Worm (Caenorhabditis elegans): Measurements from ENCODE around the gene rpn-6.1.

Gene rpn-6.1

ce11 chrIII:6979584-6979983 lies 17.8 kb upstream of the rpn-6.1 start, which contains the start of gene ceh-20:
Gene ceh-20 (plus strand): TSS chrIII:6979884.
- no peak for TF ChIP-seq elt-1 (tag; optimal IDR thresholded peaks at IDR 0.05)
- no peak for TF ChIP-seq nhr-23 (tag; optimal IDR thresholded peaks at IDR 0.05)
- no peak for TF ChIP-seq nhr-11 (tag; optimal IDR thresholded peaks at IDR 0.05)
- no peak for TF ChIP-seq aly-2 (tag; optimal IDR thresholded peaks at IDR 0.05)
- TF ChIP-seq zag-1 (tag; optimal IDR thresholded peaks at IDR 0.05), result no peak
- TF ChIP-seq nhr-12 (tag; optimal IDR thresholded peaks at IDR 0.05), result no peak
- TF ChIP-seq egl-5 (tag; optimal IDR thresholded peaks at IDR 0.05), result no peak
- no peak for TF ChIP-seq ZK546.5 (tag; optimal IDR thresholded peaks at IDR 0.05)
- TF ChIP-seq fkh-2 (tag; optimal IDR thresholded peaks at IDR 0.05), result no peak
- TF ChIP-seq ztf-11 (tag; optimal IDR thresholded peaks at IDR 0.05), result no peak
- TF ChIP-seq daf-12 (tag; optimal IDR thresholded peaks at IDR 0.05), result no peak
- TF ChIP-seq nhr-25 (tag; optimal IDR thresholded peaks at IDR 0.05), result no peak
- TF ChIP-seq pha-4 (tag; optimal IDR thresholded peaks at IDR 0.05), result no peak

- no peak for TF ChIP-seq aly-2 (tag; optimal IDR thresholded peaks at IDR 0.05)
- no peak for TF ChIP-seq ceh-16 (tag; optimal IDR thresholded peaks at IDR 0.05)
- peak; percentile 2 for TF ChIP-seq nhr-11 (tag; optimal IDR thresholded peaks at IDR 0.05)
- peak; percentile 38 for TF ChIP-seq R02D3.7 (tag; optimal IDR thresholded peaks at IDR 0.05)
- TF ChIP-seq ama-1 (optimal IDR thresholded peaks at IDR 0.05), result peak; percentile 48
- TF ChIP-seq egl-27 (tag; optimal IDR thresholded peaks at IDR 0.05), result no peak
- TF ChIP-seq mml-1 (tag; optimal IDR thresholded peaks at IDR 0.05), result no peak
- peak; percentile 78 for TF ChIP-seq nhr-23 (tag; optimal IDR thresholded peaks at IDR 0.05)
- TF ChIP-seq nhr-25 (tag; optimal IDR thresholded peaks at IDR 0.05), result peak; percentile 95
- TF ChIP-seq unc-39 (tag; optimal IDR thresholded peaks at IDR 0.05), result no peak
- TF ChIP-seq unc-62 (GFP tag; optimal IDR thresholded peaks at IDR 0.05), result peak; percentile 100
- peak; percentile 1 for TF ChIP-seq egl-5 (tag; optimal IDR thresholded peaks at IDR 0.05)
- no peak for TF ChIP-seq pha-4 (tag; optimal IDR thresholded peaks at IDR 0.05)
- peak; percentile 5 for TF ChIP-seq tbx-2 (tag; optimal IDR thresholded peaks at IDR 0.05)
- TF ChIP-seq nfya-1 (tag; optimal IDR thresholded peaks at IDR 0.05; ENCODE audit: insufficient read depth), result peak; percentile 79
- TF ChIP-seq lin-15B (tag; optimal IDR thresholded peaks at IDR 0.05), result peak; percentile 57
- TF ChIP-seq lin-39 (tag; optimal IDR thresholded peaks at IDR 0.05), result peak; percentile 88
- TF ChIP-seq hmg-11 (tag; optimal IDR thresholded peaks at IDR 0.05), result peak; percentile 55
- no peak for TF ChIP-seq snpc-4 (tag; optimal IDR thresholded peaks at IDR 0.05)
- peak; percentile 31 for TF ChIP-seq elt-1 (tag; optimal IDR thresholded peaks at IDR 0.05)
- TF ChIP-seq ceh-28 (tag; optimal IDR thresholded peaks at IDR 0.05), result peak; percentile 42
- TF ChIP-seq nhr-43 (tag; optimal IDR thresholded peaks at IDR 0.05; ENCODE audit: poor library complexity, severe bottlenecking), result peak; percentile 44
Measured at ce11 chrIII:6978875-6979274, 17.1 kb upstream of the rpn-6.1 start.

- TF ChIP-seq ama-1 (optimal IDR thresholded peaks at IDR 0.05) (no peak), aly-2 (tag; optimal IDR thresholded peaks at IDR 0.05) (no peak), nhr-43 (tag; optimal IDR thresholded peaks at IDR 0.05; ENCODE audit: poor library complexity, severe bottlenecking) (no peak), fkh-10 (GFP tag; optimal IDR thresholded peaks at IDR 0.05) (no peak), pqm-1 (tag; optimal IDR thresholded peaks at IDR 0.05) (no peak), elt-3 (tag; optimal IDR thresholded peaks at IDR 0.05) (no peak), sea-2 (GFP tag; optimal IDR thresholded peaks at IDR 0.05) (no peak), nhr-11 (tag; optimal IDR thresholded peaks at IDR 0.05) (no peak), egl-5 (tag; optimal IDR thresholded peaks at IDR 0.05) (no peak), jun-1 (tag; optimal IDR thresholded peaks at IDR 0.05) (no peak), nfya-1 (tag; optimal IDR thresholded peaks at IDR 0.05; ENCODE audit: insufficient read depth) (no peak), R02D3.7 (tag; optimal IDR thresholded peaks at IDR 0.05) (no peak), nhr-67 (tag; optimal IDR thresholded peaks at IDR 0.05) (no peak), nhr-25 (tag; optimal IDR thresholded peaks at IDR 0.05) (no peak), nhr-77 (tag; optimal IDR thresholded peaks at IDR 0.05) (no peak), nhr-23 (tag; optimal IDR thresholded peaks at IDR 0.05) (no peak), skn-1 (tag; optimal IDR thresholded peaks at IDR 0.05) (no peak)
Measured at ce11 chrIII:6974952-6975351, 13.2 kb upstream of the rpn-6.1 start.

- TF ChIP-seq snpc-4 (tag; optimal IDR thresholded peaks at IDR 0.05) (no peak), hmg-11 (tag; optimal IDR thresholded peaks at IDR 0.05) (no peak), nfya-1 (tag; optimal IDR thresholded peaks at IDR 0.05; ENCODE audit: insufficient read depth) (peak; percentile 24), nhr-43 (tag; optimal IDR thresholded peaks at IDR 0.05; ENCODE audit: poor library complexity, severe bottlenecking) (no peak)
Measured at ce11 chrIII:6973682-6974081, 11.9 kb upstream of the rpn-6.1 start, which contains the start of gene F31E3.2. Gene F31E3.2 (plus strand): TSS chrIII:6973982.
